Worm (Caenorhabditis elegans): ENCODE data around the gene F58H7.1.

DNA sequence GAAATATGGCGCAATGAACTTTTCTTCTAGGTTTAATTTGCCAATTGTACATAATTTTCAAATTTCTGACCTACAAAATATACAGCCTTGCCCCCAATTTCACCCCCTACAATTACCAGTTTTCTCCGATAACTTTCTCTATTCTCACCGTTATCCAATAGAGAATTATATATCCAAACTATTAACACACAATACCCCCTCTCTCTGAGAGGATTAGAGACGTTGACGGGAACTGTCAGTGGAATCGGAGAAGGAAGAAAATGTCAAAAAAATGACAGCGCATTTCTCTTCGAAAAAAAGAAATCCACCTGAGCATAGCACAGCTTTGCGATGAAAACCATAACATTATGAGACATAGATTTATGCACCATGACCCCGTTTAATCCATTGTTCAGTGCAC is 17.5 kb upstream of the F58H7.1 start:
- TF ChIP-seq sea-1 (GFP tag; conservative IDR thresholded peaks at IDR 0.05) (no peak), tra-4 (tag; optimal IDR thresholded peaks at IDR 0.05) (no peak), B0310.2 (tag; optimal IDR thresholded peaks at IDR 0.05) (no peak), flt-1 (GFP tag; IDR thresholded peaks at IDR 0.05) (no peak), hmbx-1 (tag; optimal IDR thresholded peaks at IDR 0.05) (no peak), scrt-1 (GFP tag; IDR thresholded peaks at IDR 0.05) (no peak), aly-1 (tag; optimal IDR thresholded peaks at IDR 0.05) (no peak), ceh-13 (GFP tag; optimal IDR thresholded peaks at IDR 0.05) (no peak), tbx-11 (GFP tag; IDR thresholded peaks at IDR 0.05) (no peak)

All from whole organism, early embryonic.